Worm (Caenorhabditis elegans) whole organism, early embryonic: ENCODE results near the gene F45G2.7.
"Not testable (repeated sequence)": the region's sequence is repeated elsewhere in the genome, so short reads cannot be mapped to it uniquely, and the experiment has no call there.

Source experiments
- B0310.2 ChIP-seq: sonication (generic microtip); optimal IDR thresholded peaks from 2 replicates; lab custom pipeline; 2016; ENCODE audit warnings: mild to moderate bottlenecking, missing genetic modification characterization, missing compliant biosample characterization
- F13C5.2 ChIP-seq: sonication (generic microtip); optimal IDR thresholded peaks from 2 replicates; lab custom pipeline; 2017; ENCODE audit warnings: mild to moderate bottlenecking, missing genetic modification characterization, inconsistent platforms, missing compliant biosample characterization
- aly-1 ChIP-seq: sonication (generic microtip); optimal IDR thresholded peaks from 2 replicates; lab custom pipeline; 2016; ENCODE audit warnings: missing genetic modification characterization, missing compliant biosample characterization
- ama-1 ChIP-seq: fragments of 150-350 bp; optimal IDR thresholded peaks from 2 replicates; lab custom pipeline; 2014
- ceh-13 ChIP-seq: fragments of 200-800 bp; sonication (Bioruptor generic); optimal IDR thresholded peaks from 2 replicates; lab custom pipeline; 2018; ENCODE audit warnings: mild to moderate bottlenecking, missing genetic modification characterization, missing compliant biosample characterization
- ceh-36 ChIP-seq: sonication (generic microtip); optimal IDR thresholded peaks from 2 replicates; lab custom pipeline; 2016; ENCODE audit warnings: missing genetic modification characterization, inconsistent platforms, missing compliant biosample characterization
- ets-7 ChIP-seq: sonication (generic microtip); optimal IDR thresholded peaks from 2 replicates; lab custom pipeline; 2016; ENCODE audit warnings: missing genotype, missing genetic modification characterization, missing compliant biosample characterization
- flt-1 ChIP-seq: fragments of 200-800 bp; sonication (Bioruptor generic); IDR thresholded peaks from 2 replicates; pipeline ENCODE4 v1.3.6; 2022; ENCODE audit warnings: missing genetic modification characterization, missing compliant biosample characterization
- hmbx-1 ChIP-seq: sonication (generic microtip); optimal IDR thresholded peaks from 2 replicates; lab custom pipeline; 2016; ENCODE audit warnings: mild to moderate bottlenecking, missing genetic modification characterization, missing compliant biosample characterization
- hmg-4 ChIP-seq: fragments of 200-800 bp; sonication (Bioruptor generic); optimal IDR thresholded peaks from 2 replicates; lab custom pipeline; 2018; ENCODE audit warnings: mild to moderate bottlenecking, missing genetic modification characterization, missing compliant biosample characterization
- hnd-1 ChIP-seq: sonication (generic microtip); optimal IDR thresholded peaks from 2 replicates; lab custom pipeline; 2016; ENCODE audit warnings: missing genetic modification characterization, missing compliant biosample characterization
- pes-1 ChIP-seq: fragments of 200-800 bp; sonication (Bioruptor generic); IDR thresholded peaks from 2 replicates; pipeline ENCODE4 v1.3.6; 2022; ENCODE audit warnings: missing genetic modification reagents, missing genetic modification characterization, missing compliant biosample characterization
- scrt-1 ChIP-seq: fragments of 200-800 bp; sonication (Bioruptor generic); IDR thresholded peaks from 2 replicates; pipeline ENCODE4 v1.3.6; 2022; ENCODE audit warnings: missing genetic modification characterization, missing compliant biosample characterization
- sea-1 ChIP-seq: fragments of 200-800 bp; sonication (Bioruptor generic); conservative IDR thresholded peaks from 2 replicates; pipeline ENCODE4 v1.3.6; 2022; ENCODE audit warnings: missing genetic modification characterization, missing compliant biosample characterization
- tbx-11 ChIP-seq: fragments of 200-800 bp; sonication (Bioruptor generic); IDR thresholded peaks from 2 replicates; pipeline ENCODE4 v1.3.6; 2022; ENCODE audit warnings: missing genetic modification characterization, missing compliant biosample characterization
- tbx-37 ChIP-seq: fragments of 200-800 bp; sonication (Bioruptor generic); conservative IDR thresholded peaks from 2 replicates; pipeline ENCODE4 v1.3.6; 2022; ENCODE audit warnings: missing genetic modification reagents, missing genetic modification characterization, missing compliant biosample characterization
- tra-4 ChIP-seq: sonication (generic microtip); optimal IDR thresholded peaks from 2 replicates; lab custom pipeline; 2017; ENCODE audit warnings: missing genetic modification characterization, missing compliant biosample characterization

Gene F45G2.7

ce11 chrIII:13402934-13403333, 31.4 kb downstream of the F45G2.7 start, which contains the start of gene mig-18:
mig-18 (plus strand) TSS chrIII:13403234.
- no peak for TF ChIP-seq tbx-11 (GFP tag; lab: Robert Waterston, UW)
- no peak for TF ChIP-seq pes-1
- no peak for TF ChIP-seq ceh-13 (GFP tag; lab: Kevin White, UChicago)
- TF ChIP-seq F13C5.2 (tag; lab: Kevin White, UChicago): no peak
- TF ChIP-seq flt-1: no peak
- TF ChIP-seq scrt-1 (GFP tag; lab: Robert Waterston, UW): no peak
- no peak for TF ChIP-seq ceh-36 (tag; lab: Kevin White, UChicago)
- TF ChIP-seq sea-1 (GFP tag; lab: Robert Waterston, UW): no peak

- not testable (repeated sequence) for TF ChIP-seq flt-1; ceh-13 (GFP tag; lab: Kevin White, UChicago); scrt-1 (GFP tag; lab: Robert Waterston, UW)
These were observed 32.5 kb downstream of the F45G2.7 start, which contains the start of the genes srlf-9 and srlf-10 for ce11 chrIII:13401673-13402258. srlf-9 (minus strand) TSS chrIII:13401773. srlf-10 (plus strand) TSS chrIII:13402208.

ce11 chrIII:13395262-13395661, 39.0 kb downstream of the F45G2.7 start, which contains the start of gene F11F1.1:
F11F1.1 (plus strand) TSS chrIII:13395562.
- TF ChIP-seq ceh-13 (GFP tag; lab: Kevin White, UChicago) (no peak), tbx-37 (GFP tag; lab: Robert Waterston, UW) (no peak), flt-1 (no peak)

ce11 chrIII:13393647-13394046, 40.7 kb downstream of the F45G2.7 start, which contains the start of gene qdpr-1:
qdpr-1 (plus strand) TSS chrIII:13393910.
- TF ChIP-seq ceh-36 (tag; lab: Kevin White, UChicago) (no peak), hmbx-1 (no peak), scrt-1 (GFP tag; lab: Robert Waterston, UW) (no peak), ceh-13 (GFP tag; lab: Kevin White, UChicago) (no peak), ets-7 (tag; lab: Kevin White, UChicago) (no peak), tbx-37 (GFP tag; lab: Robert Waterston, UW) (no peak), tbx-11 (GFP tag; lab: Robert Waterston, UW) (no peak), B0310.2 (tag; lab: Kevin White, UChicago) (no peak), hmg-4 (no peak), flt-1 (no peak), sea-1 (GFP tag; lab: Robert Waterston, UW) (no peak), pes-1 (no peak), hnd-1 (no peak), tra-4 (tag; lab: Kevin White, UChicago) (no peak)

- TF ChIP-seq flt-1 (no peak), tbx-37 (GFP tag; lab: Robert Waterston, UW) (no peak), scrt-1 (GFP tag; lab: Robert Waterston, UW) (no peak), sea-1 (GFP tag; lab: Robert Waterston, UW) (no peak), F13C5.2 (tag; lab: Kevin White, UChicago) (no peak), hmbx-1 (no peak), tra-4 (tag; lab: Kevin White, UChicago) (no peak), aly-1 (no peak), ceh-36 (tag; lab: Kevin White, UChicago) (no peak), ama-1 (lab: Kevin White, UChicago) (no peak), pes-1 (no peak)
These were observed 41.1 kb downstream of the F45G2.7 start, which contains the start of gene dnj-17 for ce11 chrIII:13393239-13393638. dnj-17 (minus strand) TSS chrIII:13393339.

- TF ChIP-seq tbx-37 (GFP tag; lab: Robert Waterston, UW) (no peak), tbx-11 (GFP tag; lab: Robert Waterston, UW) (no peak), B0310.2 (tag; lab: Kevin White, UChicago) (no peak), flt-1 (no peak), ceh-13 (GFP tag; lab: Kevin White, UChicago) (no peak), hnd-1 (no peak), ceh-36 (tag; lab: Kevin White, UChicago) (no peak), ama-1 (lab: Kevin White, UChicago) (no peak), ets-7 (tag; lab: Kevin White, UChicago) (no peak), hmg-4 (no peak), scrt-1 (GFP tag; lab: Robert Waterston, UW) (no peak), hmbx-1 (no peak), F13C5.2 (tag; lab: Kevin White, UChicago) (no peak), aly-1 (no peak), tra-4 (tag; lab: Kevin White, UChicago) (no peak), sea-1 (GFP tag; lab: Robert Waterston, UW) (no peak), pes-1 (no peak)
These were observed 43.5 kb downstream of the F45G2.7 start for ce11 chrIII:13390789-13391188.

ce11 chrIII:13389078-13389477, 45.2 kb downstream of the F45G2.7 start, which contains the start of gene T03F6.3:
T03F6.3 (plus strand) TSS chrIII:13389395.
- no peak for TF ChIP-seq hmbx-1
- no peak for TF ChIP-seq tra-4 (tag; lab: Kevin White, UChicago)
- no peak for TF ChIP-seq hnd-1
- TF ChIP-seq ceh-13 (GFP tag; lab: Kevin White, UChicago): no peak
- no peak for TF ChIP-seq B0310.2 (tag; lab: Kevin White, UChicago)
- TF ChIP-seq hmg-4: no peak
- no peak for TF ChIP-seq tbx-37 (GFP tag; lab: Robert Waterston, UW)
- no peak for TF ChIP-seq ets-7 (tag; lab: Kevin White, UChicago)
- TF ChIP-seq aly-1: no peak
- no peak for TF ChIP-seq tbx-11 (GFP tag; lab: Robert Waterston, UW)
- TF ChIP-seq scrt-1 (GFP tag; lab: Robert Waterston, UW): no peak
- no peak for TF ChIP-seq flt-1
- no peak for TF ChIP-seq sea-1 (GFP tag; lab: Robert Waterston, UW)
- TF ChIP-seq ama-1 (lab: Kevin White, UChicago): no peak
